Worm (Caenorhabditis elegans): ENCODE measurements around the gene pgap-1.

ce11 chrV:11266681-11267080 is 25.0 kb downstream of the pgap-1 start, which contains the start of gene str-116:
- TF ChIP-seq F37B4.10 (GFP tag; IDR thresholded peaks at IDR 0.05), result no peak
- TF ChIP-seq snpc-4 (GFP tag; optimal IDR thresholded peaks at IDR 0.05), result no peak
- TF ChIP-seq snpc-4 (tag; optimal IDR thresholded peaks at IDR 0.05), result no peak
- no peak for TF ChIP-seq let-607 (tag; optimal IDR thresholded peaks at IDR 0.05)
- TF ChIP-seq C06A6.2 (GFP tag; conservative IDR thresholded peaks at IDR 0.05), result no peak
- no peak for TF ChIP-seq Y56A3A.18 (GFP tag; IDR thresholded peaks at IDR 0.05)
- TF ChIP-seq ama-1 (optimal IDR thresholded peaks at IDR 0.05), result no peak
- no peak for TF ChIP-seq ama-1 (GFP tag; optimal IDR thresholded peaks at IDR 0.05)
- TF ChIP-seq F33H1.4 (GFP tag; IDR thresholded peaks at IDR 0.05), result no peak
